Worm (Caenorhabditis elegans): ENCODE results near the gene F53F8.5.

- TF ChIP-seq ama-1 (optimal IDR thresholded peaks at IDR 0.05) (no peak), tbx-37 (GFP tag; conservative IDR thresholded peaks at IDR 0.05) (no peak), hnd-1 (tag; optimal IDR thresholded peaks at IDR 0.05) (no peak), F13C5.2 (tag; optimal IDR thresholded peaks at IDR 0.05) (no peak), aly-1 (tag; optimal IDR thresholded peaks at IDR 0.05) (no peak), ceh-13 (GFP tag; optimal IDR thresholded peaks at IDR 0.05) (no peak), tbx-11 (GFP tag; IDR thresholded peaks at IDR 0.05) (0 out of 2 replicates have a peak, but pooled peaks have one; percentile 17), ets-7 (tag; optimal IDR thresholded peaks at IDR 0.05) (no peak), pes-1 (GFP tag; IDR thresholded peaks at IDR 0.05) (no peak), flt-1 (GFP tag; IDR thresholded peaks at IDR 0.05) (no peak), scrt-1 (GFP tag; IDR thresholded peaks at IDR 0.05) (no peak), sea-1 (GFP tag; conservative IDR thresholded peaks at IDR 0.05) (no peak)
Measured at ce11 chrV:20747964-20748363, 44.1 kb upstream of the F53F8.5 start.
